Worm (Caenorhabditis elegans) whole organism, mixed stage, embryonic: ENCODE data around the gene T07D1.3.

Source experiments
- blmp-1 ChIP-seq: fragments of 150-350 bp; optimal IDR thresholded peaks from 2 replicates; lab custom pipeline; 2014; ENCODE audit warnings: missing biosample characterization, missing genetic modification characterization
- ces-1 ChIP-seq: fragments of 150-350 bp; optimal IDR thresholded peaks from 2 replicates; lab custom pipeline; 2014; ENCODE audit warnings: missing biosample characterization, missing genetic modification reagents, missing genetic modification characterization
- cnd-1 ChIP-seq: fragments of 200-800 bp; sonication (Bioruptor generic); optimal IDR thresholded peaks from 2 replicates; lab custom pipeline; 2018; ENCODE audit warnings: mild to moderate bottlenecking, missing genetic modification characterization, missing compliant biosample characterization
- lin-32 ChIP-seq: fragments of 200-800 bp; sonication (Bioruptor generic); optimal IDR thresholded peaks from 2 replicates; lab custom pipeline; 2018; ENCODE audit warnings: mild to moderate bottlenecking, missing genetic modification characterization, missing compliant biosample characterization
- mab-5 ChIP-seq: fragments of 150-350 bp; optimal IDR thresholded peaks from 2 replicates; lab custom pipeline; 2014; ENCODE audit warnings: missing biosample characterization, missing genetic modification characterization
- nhr-12 ChIP-seq: fragments of 150-350 bp; optimal IDR thresholded peaks from 2 replicates; lab custom pipeline; 2014; ENCODE audit warnings: missing biosample characterization, missing genetic modification characterization
- nhr-237 ChIP-seq: fragments of 150-350 bp; optimal IDR thresholded peaks from 2 replicates; lab custom pipeline; 2014; ENCODE audit warnings: missing biosample characterization, missing genetic modification characterization
- nhr-28 ChIP-seq: fragments of 150-350 bp; optimal IDR thresholded peaks from 2 replicates; lab custom pipeline; 2014; ENCODE audit warnings: missing biosample characterization, missing genetic modification characterization
- pha-4 ChIP-seq: fragments of 150-350 bp; optimal IDR thresholded peaks from 2 replicates; lab custom pipeline; 2018; ENCODE audit warnings: missing biosample characterization, missing genetic modification reagents, missing genetic modification characterization
- snpc-4 ChIP-seq: fragments of 150-350 bp; optimal IDR thresholded peaks from 2 replicates; lab custom pipeline; 2014; ENCODE audit warnings: missing biosample characterization, missing genetic modification characterization
- unc-62 ChIP-seq: fragments of 150-350 bp; optimal IDR thresholded peaks from 2 replicates; lab custom pipeline; 2014; ENCODE audit warnings: missing biosample characterization, missing genetic modification reagents, missing genetic modification characterization
- ztf-11 ChIP-seq: fragments of 150-350 bp; optimal IDR thresholded peaks from 2 replicates; lab custom pipeline; 2014; ENCODE audit warnings: missing biosample characterization, missing genetic modification characterization

DNA sequence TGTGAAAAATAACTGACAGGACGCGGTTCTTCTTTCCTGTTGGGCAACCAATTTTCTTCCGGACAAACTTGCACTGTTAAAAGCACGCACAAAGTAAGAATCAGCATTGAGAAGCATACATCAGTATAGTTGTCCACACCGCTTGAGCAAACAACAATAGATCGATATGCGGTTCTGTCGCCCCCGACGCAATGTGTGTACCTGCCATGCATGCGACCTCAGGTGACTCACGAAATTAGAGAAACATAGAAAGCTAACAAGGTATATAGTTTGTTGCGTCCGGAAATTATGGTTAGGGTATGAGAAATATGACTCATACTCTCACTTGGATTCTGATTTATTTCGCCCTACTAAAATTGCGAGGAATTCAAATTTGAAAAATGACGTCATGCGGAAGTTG, 39.4 kb upstream of the T07D1.3 start, which contains the start of gene K02E10.6:
- TF ChIP-seq nhr-28 (tag; lab: Kevin White, UChicago) (no peak), nhr-12 (tag; lab: Kevin White, UChicago) (no peak), cnd-1 (tag; lab: Kevin White, UChicago) (no peak), ces-1 (GFP tag; lab: Kevin White, UChicago) (no peak), blmp-1 (no peak), pha-4 (peak; percentile 63), ztf-11 (tag; lab: Kevin White, UChicago) (no peak), lin-32 (GFP tag; lab: Kevin White, UChicago) (no peak), unc-62 (GFP tag; lab: Kevin White, UChicago) (no peak), mab-5 (tag; lab: Kevin White, UChicago) (no peak), nhr-237 (tag; lab: Kevin White, UChicago) (no peak), snpc-4 (tag; lab: Kevin White, UChicago) (no peak)
